Fruit fly (Drosophila melanogaster) whole organism, wandering third instar larva: ENCODE measurements around the gene alpha-Est10.

Experiments used
- Abd-B ChIP-seq: fragments of >200 bp; optimal IDR thresholded peaks from 2 replicates; lab custom pipeline; 2017; ENCODE audit warnings: missing biosample characterization, missing genetic modification characterization
- CG32264 ChIP-seq: fragments of 200-800 bp; sonication (Bioruptor generic); optimal IDR thresholded peaks from 2 replicates; lab custom pipeline; 2016; ENCODE audit warnings: missing biosample characterization, missing genetic modification characterization
- CG9705 ChIP-seq: fragments of 200-800 bp; sonication (Bioruptor generic); optimal IDR thresholded peaks from 2 replicates; lab custom pipeline; 2018; ENCODE audit warnings: missing biosample characterization, mild to moderate bottlenecking, missing genetic modification characterization
- CrebA ChIP-seq: fragments of 200-800 bp; sonication (Bioruptor generic); optimal IDR thresholded peaks from 2 replicates; lab custom pipeline; 2016; ENCODE audit warnings: missing biosample characterization, mild to moderate bottlenecking, missing genetic modification characterization, borderline replicate concordance
- Dfd ChIP-seq: fragments of >200 bp; optimal IDR thresholded peaks from 2 replicates; lab custom pipeline; 2017; ENCODE audit warnings: missing biosample characterization, missing genetic modification characterization
- Dif ChIP-seq: fragments of 200-275, 200-300 bp; sonication (Bioruptor generic); optimal IDR thresholded peaks from 2 replicates; lab custom pipeline; 2018; ENCODE audit warnings: missing biosample characterization, missing genetic modification characterization; ENCODE audit not compliant: partially characterized antibody
- GATAd ChIP-seq: sonication (Bioruptor generic); optimal IDR thresholded peaks from 2 replicates; lab custom pipeline; 2016; ENCODE audit warnings: missing biosample characterization, missing genetic modification characterization
- HLH106 ChIP-seq: fragments of 200-800 bp; optimal IDR thresholded peaks from 3 replicates; lab custom pipeline; 2019; ENCODE audit warnings: missing biosample characterization, mild to moderate bottlenecking, missing genetic modification characterization, moderate library complexity
- Hnf4 ChIP-seq: fragments of 200-800 bp; sonication (Bioruptor generic); optimal IDR thresholded peaks from 2 replicates; lab custom pipeline; 2016; ENCODE audit warnings: missing biosample characterization, mild to moderate bottlenecking, missing genetic modification characterization
- Hr78 ChIP-seq: fragments of >200 bp; optimal IDR thresholded peaks from 2 replicates; lab custom pipeline; 2017; ENCODE audit warnings: missing biosample characterization, missing genetic modification characterization
- Hr83 ChIP-seq: fragments of 200-300 bp; sonication (Bioruptor generic); optimal IDR thresholded peaks from 2 replicates; lab custom pipeline; 2016; ENCODE audit warnings: missing biosample characterization, mild to moderate bottlenecking, missing genetic modification characterization, moderate library complexity; ENCODE audit not compliant: poor library complexity, severe bottlenecking
- Jra ChIP-seq: sonication (Bioruptor generic); optimal IDR thresholded peaks from 2 replicates; lab custom pipeline; 2016; ENCODE audit warnings: missing biosample characterization, missing genetic modification characterization
- Mio ChIP-seq: sonication (Bioruptor generic); optimal IDR thresholded peaks from 2 replicates; lab custom pipeline; 2016; ENCODE audit warnings: missing biosample characterization, missing genetic modification characterization
- Myc ChIP-seq: fragments of >200 bp; optimal IDR thresholded peaks from 2 replicates; lab custom pipeline; 2017
- N ChIP-seq: fragments of >200 bp; optimal IDR thresholded peaks from 2 replicates; lab custom pipeline; 2018; ENCODE audit warnings: missing biosample characterization, missing external identifiers, missing genetic modification characterization
- OdsH ChIP-seq: fragments of 200-800 bp; sonication (Bioruptor generic); optimal IDR thresholded peaks from 2 replicates; lab custom pipeline; 2016; ENCODE audit warnings: missing biosample characterization, mild to moderate bottlenecking, missing genetic modification characterization
- Rel ChIP-seq, 2 experiments: fragments of 200-800 bp; sonication (Bioruptor generic) in 1 of 2; optimal IDR thresholded peaks; 2 replicates in 1 of 2; 3 replicates in 1 of 2; lab custom pipeline; 2016 to 2019; ENCODE audit warnings: mild to moderate bottlenecking in 2 of 2, missing biosample characterization in 2 of 2, missing genetic modification characterization in 2 of 2, moderate library complexity in 1 of 2
- Sp1 ChIP-seq: fragments of 200-800 bp; sonication (Bioruptor generic); optimal IDR thresholded peaks from 3 replicates; lab custom pipeline; 2019; ENCODE audit warnings: missing biosample characterization, mild to moderate bottlenecking, missing genetic modification characterization, moderate library complexity
- Vsx2 ChIP-seq: fragments of 200-300, 225-300 bp; sonication (Bioruptor generic); optimal IDR thresholded peaks from 2 replicates; lab custom pipeline; 2018; ENCODE audit warnings: missing biosample characterization, missing genetic modification characterization; ENCODE audit not compliant: partially characterized antibody
- br ChIP-seq: fragments of 200-800 bp; sonication (Bioruptor generic); optimal IDR thresholded peaks from 2 replicates; lab custom pipeline; 2016; ENCODE audit warnings: missing biosample characterization, missing genetic modification characterization
- brk ChIP-seq: fragments of 200-800 bp; sonication (Bioruptor generic); optimal IDR thresholded peaks from 2 replicates; lab custom pipeline; 2016; ENCODE audit warnings: missing biosample characterization, mild to moderate bottlenecking, missing genetic modification characterization
- dl ChIP-seq, 2 experiments: fragments of 175-275, 200-275 bp in 1 of 2; fragments of 200-275 bp in 1 of 2; sonication (Bioruptor generic); optimal IDR thresholded peaks; lab custom pipeline; 2018; ENCODE audit warnings: mild to moderate bottlenecking in 2 of 2, missing biosample characterization in 2 of 2, missing genetic modification characterization in 2 of 2, moderate library complexity in 2 of 2; ENCODE audit not compliant: partially characterized antibody in 2 of 2, insufficient read depth in 1 of 2
- dmrt93B ChIP-seq: fragments of 200-800 bp; sonication (Bioruptor generic); optimal IDR thresholded peaks from 2 replicates; lab custom pipeline; 2018; ENCODE audit warnings: missing biosample characterization, mild to moderate bottlenecking, missing genetic modification characterization
- dsf ChIP-seq: sonication (Bioruptor generic); optimal IDR thresholded peaks from 2 replicates; lab custom pipeline; 2016; ENCODE audit warnings: missing biosample characterization, missing genetic modification characterization, borderline replicate concordance
- ey ChIP-seq: fragments of 200-800 bp; sonication (Bioruptor generic); optimal IDR thresholded peaks from 2 replicates; lab custom pipeline; 2016; ENCODE audit warnings: missing biosample characterization, missing genetic modification characterization
- foxo ChIP-seq, 2 experiments: fragments of 200-800 bp; sonication (Bioruptor generic); optimal IDR thresholded peaks; 2 replicates in 1 of 2; 3 replicates in 1 of 2; lab custom pipeline; 2016 to 2017; ENCODE audit warnings: missing biosample characterization in 2 of 2, missing genetic modification characterization in 2 of 2
- fru ChIP-seq: fragments of 200-800 bp; sonication (Bioruptor generic); optimal IDR thresholded peaks from 3 replicates; lab custom pipeline; 2016; ENCODE audit warnings: missing biosample characterization, mild to moderate bottlenecking, missing genetic modification characterization
- h ChIP-seq: fragments of 200-800 bp; sonication (Bioruptor generic); optimal IDR thresholded peaks from 3 replicates; lab custom pipeline; 2016; ENCODE audit warnings: missing biosample characterization, mild to moderate bottlenecking, missing genetic modification characterization
- jim ChIP-seq: fragments of 175-275, 200-325 bp; sonication (Bioruptor generic); optimal IDR thresholded peaks from 2 replicates; lab custom pipeline; 2016; ENCODE audit warnings: missing biosample characterization, mild to moderate bottlenecking, missing genetic modification characterization
- lola ChIP-seq: fragments of >200 bp; optimal IDR thresholded peaks from 2 replicates; lab custom pipeline; 2017; ENCODE audit warnings: missing biosample characterization, missing genetic modification characterization
- pan ChIP-seq: fragments of >200 bp; optimal IDR thresholded peaks from 2 replicates; lab custom pipeline; 2017
- psq ChIP-seq: fragments of 200-800 bp; sonication (Bioruptor generic); optimal IDR thresholded peaks from 3 replicates; lab custom pipeline; 2017; ENCODE audit warnings: missing biosample characterization, mild to moderate bottlenecking, missing genetic modification characterization, moderate library complexity
- rgr ChIP-seq: fragments of 200-800 bp; sonication (Bioruptor generic); optimal IDR thresholded peaks from 3 replicates; lab custom pipeline; 2016; ENCODE audit warnings: missing biosample characterization, mild to moderate bottlenecking, missing genetic modification characterization
- sage ChIP-seq: fragments of 200-800 bp; sonication (Bioruptor generic); optimal IDR thresholded peaks from 2 replicates; lab custom pipeline; 2016; ENCODE audit warnings: missing biosample characterization, mild to moderate bottlenecking, missing genetic modification characterization
- sv ChIP-seq: fragments of 200-800 bp; sonication (Bioruptor generic); optimal IDR thresholded peaks from 3 replicates; lab custom pipeline; 2016; ENCODE audit warnings: missing biosample characterization, missing genetic modification characterization
- tai ChIP-seq: sonication (Bioruptor generic); optimal IDR thresholded peaks from 2 replicates; lab custom pipeline; 2016; ENCODE audit warnings: missing biosample characterization, missing genetic modification characterization
- usp ChIP-seq: fragments of >200 bp; optimal IDR thresholded peaks from 2 replicates; lab custom pipeline; 2017; ENCODE audit warnings: missing biosample characterization, missing genetic modification characterization
- woc ChIP-seq: sonication (Bioruptor generic); optimal IDR thresholded peaks from 2 replicates; lab custom pipeline; 2016; ENCODE audit warnings: missing biosample characterization, mild to moderate bottlenecking, missing genetic modification characterization

alpha-Est10 gene

dm6 chr3R:7491453-7491853 is 2.2 kb downstream of the alpha-Est10 start:
- TF ChIP-seq Vsx2 (GFP tag; lab: Kevin White, UChicago) (peak; percentile 35), CrebA (peak; percentile 19), dl (GFP tag; optimal IDR thresholded peaks at IDR 0.05; lab: Kevin White, UChicago; ENCODE audit: insufficient read depth in 1 of 2, partially characterized antibody in 2 of 2) (peak; percentile 50 to 76), Abd-B (GFP tag; lab: Kevin White, UChicago) (no peak), Dif (peak; percentile 88)

- TF ChIP-seq woc (GFP tag; lab: Kevin White, UChicago) = peak; percentile 39
- no peak for TF ChIP-seq Jra (GFP tag; lab: Kevin White, UChicago)
- no peak for TF ChIP-seq Dfd
- peak; percentile 31 for TF ChIP-seq tai
- TF ChIP-seq Myc (lab: Kevin White, UChicago) = no peak
- TF ChIP-seq CrebA = no peak
- no peak for TF ChIP-seq sv (GFP tag; lab: Kevin White, UChicago)
- TF ChIP-seq Hnf4 (GFP tag; lab: Kevin White, UChicago) = peak; percentile 3
- TF ChIP-seq usp (GFP tag; lab: Kevin White, UChicago) = no peak
- TF ChIP-seq Sp1 (GFP tag; lab: Kevin White, UChicago) = peak; percentile 64
- no peak for TF ChIP-seq br (GFP tag; lab: Kevin White, UChicago)
- TF ChIP-seq rgr (GFP tag; lab: Kevin White, UChicago) = peak; percentile 52
- no peak for TF ChIP-seq Dif
- TF ChIP-seq HLH106 (tag; lab: Kevin White, UChicago) = peak; percentile 67
- TF ChIP-seq pan (lab: Kevin White, UChicago) = no peak
- no peak for TF ChIP-seq lola (GFP tag; lab: Kevin White, UChicago)
- no peak for TF ChIP-seq GATAd
- TF ChIP-seq Mio (GFP tag; lab: Kevin White, UChicago) = no peak
- TF ChIP-seq CG9705 = no peak
- no peak for TF ChIP-seq CG32264
- TF ChIP-seq Vsx2 (GFP tag; lab: Kevin White, UChicago) = no peak
- no peak for TF ChIP-seq dsf (GFP tag; lab: Kevin White, UChicago)
- no peak for TF ChIP-seq Abd-B (GFP tag; lab: Kevin White, UChicago)
- TF ChIP-seq dl (GFP tag; optimal IDR thresholded peaks at IDR 0.05; lab: Kevin White, UChicago; ENCODE audit: insufficient read depth in 1 of 2, partially characterized antibody in 2 of 2) = no peak
- TF ChIP-seq Hr83 (GFP tag; lab: Kevin White, UChicago) = no peak
- TF ChIP-seq Hr78 = no peak
- TF ChIP-seq psq (GFP tag; lab: Kevin White, UChicago) = peak; percentile 59
- no peak for TF ChIP-seq Rel (GFP tag; optimal IDR thresholded peaks at IDR 0.05; lab: Kevin White, UChicago)
- TF ChIP-seq Rel (tag; optimal IDR thresholded peaks at IDR 0.05; lab: Kevin White, UChicago) = no peak
- peak; percentile 53 for TF ChIP-seq ey (GFP tag; lab: Kevin White, UChicago)
- peak; percentile 47 for TF ChIP-seq h (GFP tag; lab: Kevin White, UChicago)
- TF ChIP-seq OdsH (GFP tag; lab: Kevin White, UChicago) = peak; percentile 71
- peak in 1 of 2 experiments; percentile 72 for TF ChIP-seq foxo (GFP tag; optimal IDR thresholded peaks at IDR 0.05; lab: Kevin White, UChicago)
- no peak for TF ChIP-seq N (GFP tag; lab: Kevin White, UChicago)
- TF ChIP-seq sage = no peak
- TF ChIP-seq dmrt93B (GFP tag; lab: Kevin White, UChicago) = peak; percentile 27
- no peak for TF ChIP-seq brk (GFP tag; lab: Kevin White, UChicago)
- no peak for TF ChIP-seq jim
- peak; percentile 32 for TF ChIP-seq fru (GFP tag; lab: Kevin White, UChicago)
These were observed 2.8 kb downstream of the alpha-Est10 start for dm6 chr3R:7490884-7491283.

- TF ChIP-seq CG32264 (no peak), lola (GFP tag; lab: Kevin White, UChicago) (no peak), h (GFP tag; lab: Kevin White, UChicago) (no peak), sage (no peak), brk (GFP tag; lab: Kevin White, UChicago) (no peak), HLH106 (tag; lab: Kevin White, UChicago) (no peak), sv (GFP tag; lab: Kevin White, UChicago) (no peak), Myc (lab: Kevin White, UChicago) (no peak)
These were observed 3.7 kb downstream of the alpha-Est10 start for dm6 chr3R:7489902-7490301.
